Fruit fly (Drosophila melanogaster): Measurements from ENCODE around the gene lin-28.

lin-28 gene

dm6 chr3L:5666787-5667186 is 12.3 kb downstream of the lin-28 start:
- TF ChIP-seq Hnf4 (GFP tag; optimal IDR thresholded peaks at IDR 0.05) (no peak), Sp1 (GFP tag; optimal IDR thresholded peaks at IDR 0.05) (no peak), Abd-B (GFP tag; optimal IDR thresholded peaks at IDR 0.05) (no peak), Hr78 (GFP tag; optimal IDR thresholded peaks at IDR 0.05) (no peak), foxo (GFP tag; optimal IDR thresholded peaks at IDR 0.05) (no peak), sage (GFP tag; optimal IDR thresholded peaks at IDR 0.05) (no peak), Myc (optimal IDR thresholded peaks at IDR 0.05) (no peak)

dm6 chr3L:5678241-5678905 is 23.9 kb downstream of the lin-28 start:
- TF ChIP-seq dmrt93B (GFP tag; optimal IDR thresholded peaks at IDR 0.05) (no peak), fru (GFP tag; optimal IDR thresholded peaks at IDR 0.05) (no peak), Hnf4 (GFP tag; optimal IDR thresholded peaks at IDR 0.05) (no peak), CrebA (GFP tag; optimal IDR thresholded peaks at IDR 0.05; ENCODE audit: borderline replicate concordance) (no peak), N (GFP tag; optimal IDR thresholded peaks at IDR 0.05) (no peak), CG32264 (GFP tag; optimal IDR thresholded peaks at IDR 0.05) (no peak), Abd-B (GFP tag; optimal IDR thresholded peaks at IDR 0.05) (no peak), Mio (GFP tag; optimal IDR thresholded peaks at IDR 0.05) (no peak)

- peak; percentile 68 for TF ChIP-seq Dfd (GFP tag; optimal IDR thresholded peaks at IDR 0.05)
- TF ChIP-seq Myc (optimal IDR thresholded peaks at IDR 0.05) = no peak
- no peak for TF ChIP-seq dl (GFP tag; optimal IDR thresholded peaks at IDR 0.05; ENCODE audit: insufficient read depth in 1 of 2, partially characterized antibody in 2 of 2)
- TF ChIP-seq sv (GFP tag; optimal IDR thresholded peaks at IDR 0.05) = no peak
Measured at dm6 chr3L:5686274-5686673, 31.8 kb downstream of the lin-28 start.

- TF ChIP-seq HLH106 (tag; optimal IDR thresholded peaks at IDR 0.05) (no peak), GATAd (GFP tag; optimal IDR thresholded peaks at IDR 0.05) (no peak), sage (GFP tag; optimal IDR thresholded peaks at IDR 0.05) (no peak), psq (GFP tag; optimal IDR thresholded peaks at IDR 0.05) (no peak), sv (GFP tag; optimal IDR thresholded peaks at IDR 0.05) (no peak)
Measured at dm6 chr3L:5690994-5691503, 36.6 kb downstream of the lin-28 start.
